Worm (Caenorhabditis elegans) whole organism, L3 larva: ENCODE data around the gene K08F4.12.

ENCODE experiments used
- elt-3 ChIP-seq, 3 experiments: fragments of 150-350 bp in 1 of 3; sonication (generic microtip) in 2 of 3; optimal IDR thresholded peaks; 2 replicates in 2 of 3; 4 replicates in 1 of 3; lab custom pipeline; 2014 to 2017; ENCODE audit warnings: missing biosample characterization in 3 of 3, missing genetic modification characterization in 3 of 3
- nhr-23 ChIP-seq: fragments of 150-350 bp; optimal IDR thresholded peaks from 2 replicates; lab custom pipeline; 2014; ENCODE audit warnings: missing biosample characterization, missing genetic modification reagents, missing genetic modification characterization
- nhr-237 ChIP-seq: fragments of 150-350 bp; optimal IDR thresholded peaks from 2 replicates; lab custom pipeline; 2014; ENCODE audit warnings: missing biosample characterization, missing genetic modification characterization
- nhr-28 ChIP-seq: fragments of 150-350 bp; optimal IDR thresholded peaks from 2 replicates; lab custom pipeline; 2014; ENCODE audit warnings: missing biosample characterization, missing genetic modification characterization
- skn-1 ChIP-seq: fragments of 150-350 bp; optimal IDR thresholded peaks from 2 replicates; lab custom pipeline; 2014; ENCODE audit warnings: missing biosample characterization, missing genetic modification characterization
- snpc-4 ChIP-seq: fragments of 150-350 bp; optimal IDR thresholded peaks from 2 replicates; lab custom pipeline; 2014; ENCODE audit warnings: missing biosample characterization, missing genetic modification characterization

ce11 chrIV:10126544-10126943, 11.4 kb upstream of the K08F4.12 start, which contains the start of gene ctf-18:
- TF ChIP-seq skn-1 (tag; lab: Kevin White, UChicago) (no peak), nhr-237 (tag; lab: Kevin White, UChicago) (no peak), nhr-28 (tag; lab: Kevin White, UChicago) (no peak), elt-3 (tag; optimal IDR thresholded peaks at IDR 0.05; lab: Kevin White, UChicago) (no peak), snpc-4 (tag; lab: Kevin White, UChicago) (no peak), nhr-23 (no peak)
